Fruit fly (Drosophila melanogaster) whole organism, embryonic: ENCODE data around the gene NaPi-III.

ENCODE experiments used
- Abd-B ChIP-seq: fragments of 200-800 bp; sonication (Bioruptor generic); optimal IDR thresholded peaks from 2 replicates; lab custom pipeline; 2018; ENCODE audit warnings: missing biosample characterization, mild to moderate bottlenecking, missing genetic modification characterization, moderate library complexity
- Ada2b ChIP-seq: fragments of 200-800 bp; sonication (Bioruptor generic); IDR thresholded peaks from 2 replicates; pipeline ENCODE4 v1.3.6; 2022; ENCODE audit warnings: missing biosample characterization, missing genetic modification characterization
- Asciz ChIP-seq: fragments of 200-800 bp; sonication (Bioruptor generic); optimal IDR thresholded peaks from 2 replicates; lab custom pipeline; 2017; ENCODE audit warnings: missing biosample characterization, mild to moderate bottlenecking, missing genetic modification characterization, missing genetic modification reagents
- Bdp1 ChIP-seq: fragments of 200-800 bp; sonication (Bioruptor generic); optimal IDR thresholded peaks from 3 replicates; lab custom pipeline; 2016; ENCODE audit warnings: missing biosample characterization, missing genetic modification characterization
- C15 ChIP-seq: fragments of 200-800 bp; sonication (Bioruptor generic); IDR thresholded peaks from 3 replicates; pipeline ENCODE4 v1.3.6; 2022; ENCODE audit warnings: missing biosample characterization, missing genetic modification characterization
- CG10565 ChIP-seq: fragments of 200-800 bp; sonication (Bioruptor generic); optimal IDR thresholded peaks from 3 replicates; lab custom pipeline; 2016; ENCODE audit warnings: missing biosample characterization, mild to moderate bottlenecking, missing genetic modification characterization
- CG11247 ChIP-seq: fragments of 200-800 bp; sonication (Bioruptor generic); IDR thresholded peaks from 2 replicates; pipeline ENCODE4 v1.3.6; 2022; ENCODE audit warnings: missing biosample characterization, missing genetic modification characterization
- CG12659 ChIP-seq: fragments of 200-800 bp; sonication (Bioruptor generic); optimal IDR thresholded peaks from 3 replicates; lab custom pipeline; 2017; ENCODE audit warnings: mild to moderate bottlenecking, missing biosample characterization, missing genetic modification reagents, missing genetic modification characterization
- CG15479 ChIP-seq: fragments of 200-800 bp; sonication (Bioruptor generic); optimal IDR thresholded peaks from 3 replicates; lab custom pipeline; 2019; ENCODE audit warnings: missing biosample characterization, mild to moderate bottlenecking, missing genetic modification characterization, moderate library complexity
- CG16863 ChIP-seq: fragments of 200-800 bp; sonication (Bioruptor generic); optimal IDR thresholded peaks from 3 replicates; lab custom pipeline; 2016; ENCODE audit warnings: missing biosample characterization, missing genetic modification characterization
- CG17568 ChIP-seq: fragments of 200-800 bp; sonication (Bioruptor generic); optimal IDR thresholded peaks from 2 replicates; lab custom pipeline; 2018; ENCODE audit warnings: missing biosample characterization, mild to moderate bottlenecking, missing genetic modification characterization, moderate library complexity
- CG17612 ChIP-seq: fragments of 200-800 bp; sonication (Bioruptor generic); IDR thresholded peaks from 2 replicates; pipeline ENCODE4 v1.3.6; 2022; ENCODE audit warnings: missing biosample characterization, missing genetic modification characterization
- CG2129 ChIP-seq: fragments of 200-800 bp; sonication (Bioruptor generic); IDR thresholded peaks from 2 replicates; pipeline ENCODE4 v1.3.6; 2022; ENCODE audit warnings: missing biosample characterization, missing genetic modification characterization; ENCODE audit not compliant: partially characterized antibody
- CG32767 ChIP-seq: fragments of 200-800 bp; sonication (Bioruptor generic); IDR thresholded peaks from 2 replicates; pipeline ENCODE4 v1.3.6; 2022; ENCODE audit warnings: missing biosample characterization, missing genetic modification characterization
- CG3281 ChIP-seq: fragments of 200-800 bp; sonication (Bioruptor generic); optimal IDR thresholded peaks from 3 replicates; lab custom pipeline; 2017; ENCODE audit warnings: missing biosample characterization, mild to moderate bottlenecking, missing genetic modification characterization
- CG34224 ChIP-seq: fragments of 200-800 bp; sonication (Bioruptor generic); IDR thresholded peaks from 3 replicates; pipeline ENCODE4 v1.3.6; 2022; ENCODE audit warnings: missing biosample characterization, missing genetic modification characterization; ENCODE audit not compliant: partially characterized antibody
- CG6689 ChIP-seq: fragments of 200-800 bp; sonication (Bioruptor generic); IDR thresholded peaks from 2 replicates; pipeline ENCODE4 v1.3.6; 2022; ENCODE audit warnings: missing biosample characterization, missing genetic modification characterization
- CG7556 ChIP-seq: fragments of 200-800 bp; sonication (Bioruptor generic); optimal IDR thresholded peaks from 2 replicates; lab custom pipeline; 2017; ENCODE audit warnings: missing biosample characterization, mild to moderate bottlenecking, missing genetic modification characterization
- CG7786 ChIP-seq: fragments of 200-800 bp; sonication (Bioruptor generic); optimal IDR thresholded peaks from 2 replicates; lab custom pipeline; 2016; ENCODE audit warnings: missing biosample characterization, missing genetic modification characterization
- CG9876 ChIP-seq: fragments of 200-800 bp; sonication (Bioruptor generic); optimal IDR thresholded peaks from 2 replicates; lab custom pipeline; 2016; ENCODE audit warnings: missing biosample characterization, missing genetic modification characterization
- CG9932 ChIP-seq: fragments of 200-800 bp; sonication (Bioruptor generic); IDR thresholded peaks from 2 replicates; pipeline ENCODE4 v1.3.6; 2022; ENCODE audit warnings: missing biosample characterization, missing genetic modification characterization
- Chrac-16 ChIP-seq: fragments of 200-800 bp; sonication (Bioruptor generic); optimal IDR thresholded peaks from 3 replicates; lab custom pipeline; 2016; ENCODE audit warnings: missing biosample characterization, missing genetic modification characterization
- HmgD ChIP-seq: fragments of 200-800 bp; sonication (Bioruptor generic); optimal IDR thresholded peaks from 3 replicates; lab custom pipeline; 2016; ENCODE audit warnings: missing biosample characterization, missing genetic modification characterization
- HmgZ ChIP-seq: fragments of 200-800 bp; sonication (Bioruptor generic); optimal IDR thresholded peaks from 2 replicates; lab custom pipeline; 2018; ENCODE audit warnings: missing biosample characterization, mild to moderate bottlenecking, missing genetic modification characterization
- Jarid2 ChIP-seq: fragments of 200-800 bp; sonication (Bioruptor generic); optimal IDR thresholded peaks from 3 replicates; lab custom pipeline; 2017; ENCODE audit warnings: mild to moderate bottlenecking, missing biosample characterization, missing genetic modification reagents, missing genetic modification characterization
- Mes4 ChIP-seq: fragments of 200-800 bp; sonication (Bioruptor generic); optimal IDR thresholded peaks from 2 replicates; lab custom pipeline; 2016; ENCODE audit warnings: missing biosample characterization, missing genetic modification characterization
- Spps ChIP-seq: fragments of 200-800 bp; sonication (Bioruptor generic); optimal IDR thresholded peaks from 2 replicates; lab custom pipeline; 2018; ENCODE audit warnings: missing biosample characterization, mild to moderate bottlenecking, missing genetic modification characterization
- Tbp ChIP-seq: fragments of >200 bp; optimal IDR thresholded peaks from 2 replicates; lab custom pipeline; 2018; ENCODE audit warnings: missing biosample characterization, missing genetic modification characterization
- Xbp1 ChIP-seq: fragments of 200-800 bp; sonication (Bioruptor generic); optimal IDR thresholded peaks from 3 replicates; lab custom pipeline; 2016; ENCODE audit warnings: missing biosample characterization, mild to moderate bottlenecking, missing genetic modification characterization
- abd-A ChIP-seq: fragments of 200-800 bp; sonication (Bioruptor generic); optimal IDR thresholded peaks from 3 replicates; lab custom pipeline; 2019; ENCODE audit warnings: missing biosample characterization, mild to moderate bottlenecking, missing genetic modification characterization, moderate library complexity
- az2 ChIP-seq: fragments of 200-800 bp; sonication (Bioruptor generic); optimal IDR thresholded peaks from 3 replicates; lab custom pipeline; 2016; ENCODE audit warnings: missing biosample characterization, missing genetic modification characterization
- bab2 ChIP-seq: fragments of 200-800 bp; sonication (Bioruptor generic); optimal IDR thresholded peaks from 2 replicates; lab custom pipeline; 2016; ENCODE audit warnings: missing biosample characterization, missing genetic modification characterization
- danr ChIP-seq: fragments of 200-800 bp; sonication (Bioruptor generic); IDR thresholded peaks from 2 replicates; pipeline ENCODE4 v1.3.6; 2022; ENCODE audit warnings: missing biosample characterization, missing genetic modification characterization
- dm ChIP-seq: fragments of 200-800 bp; sonication (Bioruptor generic); optimal IDR thresholded peaks from 3 replicates; lab custom pipeline; 2016; ENCODE audit warnings: missing biosample characterization, missing genetic modification characterization
- dpn ChIP-seq, 2 experiments: fragments of 200-800 bp; sonication (Bioruptor generic); optimal IDR thresholded peaks; 3 replicates each; lab custom pipeline; 2016; ENCODE audit warnings: missing biosample characterization in 2 of 2, missing genetic modification characterization in 2 of 2
- fd64A ChIP-seq: fragments of 200-800 bp; sonication (Bioruptor generic); optimal IDR thresholded peaks from 3 replicates; lab custom pipeline; 2018; ENCODE audit warnings: missing biosample characterization, mild to moderate bottlenecking, missing genetic modification characterization
- grn ChIP-seq: fragments of 200-800 bp; sonication (Bioruptor generic); optimal IDR thresholded peaks from 3 replicates; lab custom pipeline; 2017; ENCODE audit warnings: missing biosample characterization, missing genetic modification characterization
- gro ChIP-seq: fragments of 200-800 bp; sonication (Bioruptor generic); optimal IDR thresholded peaks from 2 replicates; lab custom pipeline; 2016; ENCODE audit warnings: missing biosample characterization, missing genetic modification characterization
- gsb-n ChIP-seq: fragments of 200-800 bp; sonication (Bioruptor generic); optimal IDR thresholded peaks from 3 replicates; lab custom pipeline; 2018; ENCODE audit warnings: missing biosample characterization, mild to moderate bottlenecking, missing genetic modification characterization
- ken ChIP-seq: fragments of 200-800 bp; sonication (Bioruptor generic); IDR thresholded peaks from 3 replicates; pipeline ENCODE4 v1.3.6; 2022; ENCODE audit warnings: missing biosample characterization, missing genetic modification characterization
- onecut ChIP-seq: fragments of 200-800 bp; sonication (Bioruptor generic); IDR thresholded peaks from 2 replicates; pipeline ENCODE4 v1.3.6; 2022; ENCODE audit warnings: missing biosample characterization, missing genetic modification characterization
- pho ChIP-seq: fragments of 200-800 bp; sonication (Bioruptor generic); optimal IDR thresholded peaks from 2 replicates; lab custom pipeline; 2016; ENCODE audit warnings: missing biosample characterization, missing genetic modification characterization
- pros ChIP-seq: fragments of 200-800 bp; sonication (Bioruptor generic); optimal IDR thresholded peaks from 3 replicates; lab custom pipeline; 2019; ENCODE audit warnings: missing biosample characterization, mild to moderate bottlenecking, missing genetic modification characterization, moderate library complexity
- rib ChIP-seq: fragments of 200-800 bp; sonication (Bioruptor generic); IDR thresholded peaks from 2 replicates; pipeline ENCODE4 v1.3.6; 2022; ENCODE audit warnings: missing biosample characterization, missing genetic modification characterization
- run ChIP-seq: fragments of 200-800 bp; sonication (Bioruptor generic); optimal IDR thresholded peaks from 3 replicates; lab custom pipeline; 2018; ENCODE audit warnings: missing biosample characterization, mild to moderate bottlenecking, missing genetic modification characterization
- tap ChIP-seq: fragments of 200-800 bp; optimal IDR thresholded peaks from 3 replicates; lab custom pipeline; 2019; ENCODE audit warnings: missing biosample characterization, mild to moderate bottlenecking, missing genetic modification characterization, moderate library complexity
- tin ChIP-seq: fragments of 200-800 bp; sonication (Bioruptor generic); optimal IDR thresholded peaks from 3 replicates; lab custom pipeline; 2016; ENCODE audit warnings: missing biosample characterization, missing genetic modification characterization
- tx ChIP-seq: fragments of 200-800 bp; sonication (Bioruptor generic); optimal IDR thresholded peaks from 2 replicates; lab custom pipeline; 2016; ENCODE audit warnings: missing biosample characterization, missing genetic modification characterization
- unpg ChIP-seq: fragments of 200-800 bp; sonication (Bioruptor generic); optimal IDR thresholded peaks from 3 replicates; lab custom pipeline; 2018; ENCODE audit warnings: missing biosample characterization, mild to moderate bottlenecking, missing genetic modification characterization, moderate library complexity

The NaPi-III gene

dm6 chr3L:11169299-11170181 is 46.4 kb downstream of the NaPi-III start, which contains the start of the genes wls and Adck5:
wls (minus strand) TSS chr3L:11169625.
Adck5 (plus strand) TSS chr3L:11169817.
- 0 out of 2 replicates have a peak, but pooled peaks have one; percentile 5 for TF ChIP-seq Ada2b (GFP tag; lab: Robert Waterston, UW)
- TF ChIP-seq rib (GFP tag; lab: Robert Waterston, UW): no peak
- TF ChIP-seq onecut: no peak
- peak; percentile 44 for TF ChIP-seq HmgZ (tag; lab: Kevin White, UChicago)
- TF ChIP-seq pho (GFP tag; lab: Kevin White, UChicago): peak; percentile 43
- TF ChIP-seq Jarid2 (GFP tag; lab: Kevin White, UChicago): no peak
- TF ChIP-seq CG32767 (GFP tag; lab: Robert Waterston, UW): no peak
- no peak for TF ChIP-seq abd-A (tag; lab: Kevin White, UChicago)
- no peak for TF ChIP-seq pros (GFP tag; lab: Kevin White, UChicago)
- TF ChIP-seq CG9932: no peak
- TF ChIP-seq CG16863 (GFP tag; lab: Kevin White, UChicago): no peak
- TF ChIP-seq dpn (GFP tag; optimal IDR thresholded peaks at IDR 0.05; lab: Kevin White, UChicago): peak; percentile 9 to 57
- peak; percentile 58 for TF ChIP-seq CG12659 (GFP tag; lab: Kevin White, UChicago)
- TF ChIP-seq CG7786: peak; percentile 5
- peak; percentile 40 for TF ChIP-seq gro (GFP tag; lab: Kevin White, UChicago)
- no peak for TF ChIP-seq grn (GFP tag; lab: Kevin White, UChicago)
- TF ChIP-seq Abd-B (GFP tag; lab: Kevin White, UChicago): no peak
- TF ChIP-seq HmgD (GFP tag; lab: Kevin White, UChicago): no peak
- peak; percentile 18 for TF ChIP-seq bab2 (GFP tag; lab: Kevin White, UChicago)
- TF ChIP-seq Mes4 (GFP tag; lab: Kevin White, UChicago): peak; percentile 63
- no peak for TF ChIP-seq CG3281 (GFP tag; lab: Kevin White, UChicago)
- TF ChIP-seq C15: peak; percentile 48; the same call in 1 of the 3 replicates
- no peak for TF ChIP-seq CG9876 (GFP tag; lab: Kevin White, UChicago)
- no peak for TF ChIP-seq unpg
- no peak for TF ChIP-seq CG6689 (GFP tag; lab: Robert Waterston, UW)
- TF ChIP-seq CG17612 (GFP tag; lab: Robert Waterston, UW): no peak
- no peak for TF ChIP-seq tin (GFP tag; lab: Kevin White, UChicago)
- TF ChIP-seq az2 (GFP tag; lab: Kevin White, UChicago): no peak
- TF ChIP-seq CG15479: no peak
- no peak for TF ChIP-seq gsb-n
- no peak for TF ChIP-seq tx
- no peak for TF ChIP-seq CG10565
- TF ChIP-seq tap: no peak
- no peak for TF ChIP-seq Spps (tag; lab: Kevin White, UChicago)
- TF ChIP-seq Bdp1 (GFP tag; lab: Kevin White, UChicago): no peak
- 0 out of 3 replicates have a peak, but pooled peaks have one; percentile 23 for TF ChIP-seq CG34224
- no peak for TF ChIP-seq CG2129
- no peak for TF ChIP-seq dm
- no peak for TF ChIP-seq Chrac-16 (GFP tag; lab: Kevin White, UChicago)
- TF ChIP-seq fd64A: peak; percentile 22
- TF ChIP-seq CG11247 (GFP tag; lab: Robert Waterston, UW): 0 out of 2 replicates have a peak, but pooled peaks have one; percentile 32
- TF ChIP-seq danr (GFP tag; lab: Robert Waterston, UW): no peak
- no peak for TF ChIP-seq ken (GFP tag; lab: Robert Waterston, UW)
- no peak for TF ChIP-seq Asciz (GFP tag; lab: Kevin White, UChicago)
- TF ChIP-seq Xbp1 (GFP tag; lab: Kevin White, UChicago): peak; percentile 26
- TF ChIP-seq CG17568 (GFP tag; lab: Kevin White, UChicago): no peak
- TF ChIP-seq CG7556: no peak
- TF ChIP-seq Tbp (GFP tag; lab: Kevin White, UChicago): no peak
- no peak for TF ChIP-seq run (tag; lab: Kevin White, UChicago)
